Worm (Caenorhabditis elegans) whole organism, early embryonic: ENCODE measurements around the gene C05D9.3.

Experiments used
- B0310.2 ChIP-seq: sonication (generic microtip); optimal IDR thresholded peaks from 2 replicates; lab custom pipeline; 2016; ENCODE audit warnings: mild to moderate bottlenecking, missing genetic modification characterization, missing compliant biosample characterization
- F13C5.2 ChIP-seq: sonication (generic microtip); optimal IDR thresholded peaks from 2 replicates; lab custom pipeline; 2017; ENCODE audit warnings: mild to moderate bottlenecking, missing genetic modification characterization, inconsistent platforms, missing compliant biosample characterization
- ama-1 ChIP-seq: fragments of 150-350 bp; optimal IDR thresholded peaks from 2 replicates; lab custom pipeline; 2014
- pes-1 ChIP-seq: fragments of 200-800 bp; sonication (Bioruptor generic); IDR thresholded peaks from 2 replicates; pipeline ENCODE4 v1.3.6; 2022; ENCODE audit warnings: missing genetic modification reagents, missing genetic modification characterization, missing compliant biosample characterization
- scrt-1 ChIP-seq: fragments of 200-800 bp; sonication (Bioruptor generic); IDR thresholded peaks from 2 replicates; pipeline ENCODE4 v1.3.6; 2022; ENCODE audit warnings: missing genetic modification characterization, missing compliant biosample characterization
- sea-1 ChIP-seq: fragments of 200-800 bp; sonication (Bioruptor generic); conservative IDR thresholded peaks from 2 replicates; pipeline ENCODE4 v1.3.6; 2022; ENCODE audit warnings: missing genetic modification characterization, missing compliant biosample characterization
- tbx-11 ChIP-seq: fragments of 200-800 bp; sonication (Bioruptor generic); IDR thresholded peaks from 2 replicates; pipeline ENCODE4 v1.3.6; 2022; ENCODE audit warnings: missing genetic modification characterization, missing compliant biosample characterization

- TF ChIP-seq B0310.2 (tag; lab: Kevin White, UChicago) (no peak), scrt-1 (GFP tag; lab: Robert Waterston, UW) (no peak), ama-1 (lab: Kevin White, UChicago) (no peak), F13C5.2 (tag; lab: Kevin White, UChicago) (no peak), sea-1 (GFP tag; lab: Robert Waterston, UW) (no peak), tbx-11 (GFP tag; lab: Robert Waterston, UW) (no peak), pes-1 (GFP tag; lab: Robert Waterston, UW) (no peak)
Observed at ce11 chrX:1147394-1147793, 35.7 kb downstream of the C05D9.3 start.
